Worm (Caenorhabditis elegans) whole organism, L3 larva: ENCODE results near the gene ZK418.7.

Experiments
- aly-2 ChIP-seq: fragments of 150-350 bp; optimal IDR thresholded peaks from 2 replicates; lab custom pipeline; 2014; ENCODE audit warnings: missing biosample characterization, missing genetic modification characterization
- ceh-16 ChIP-seq: sonication (generic microtip); optimal IDR thresholded peaks from 2 replicates; lab custom pipeline; 2017; ENCODE audit warnings: missing biosample characterization, missing genetic modification characterization
- ceh-82 ChIP-seq: fragments of 150-350 bp; optimal IDR thresholded peaks from 2 replicates; lab custom pipeline; 2014; ENCODE audit warnings: missing biosample characterization, missing genetic modification characterization
- egl-27 ChIP-seq: sonication (generic microtip); optimal IDR thresholded peaks from 4 replicates; lab custom pipeline; 2017; ENCODE audit warnings: missing biosample characterization, missing genetic modification reagents, missing genetic modification characterization
- elt-1 ChIP-seq: fragments of 150-350 bp; optimal IDR thresholded peaks from 2 replicates; lab custom pipeline; 2014; ENCODE audit warnings: missing biosample characterization, missing genetic modification characterization
- lin-15B ChIP-seq: fragments of 150-350 bp; optimal IDR thresholded peaks from 2 replicates; lab custom pipeline; 2014; ENCODE audit warnings: missing biosample characterization, missing genetic modification characterization
- mdl-1 ChIP-seq: fragments of 150-350 bp; optimal IDR thresholded peaks from 2 replicates; lab custom pipeline; 2014; ENCODE audit warnings: missing biosample characterization, missing genetic modification characterization
- nhr-11 ChIP-seq: fragments of 150-350 bp; optimal IDR thresholded peaks from 2 replicates; lab custom pipeline; 2014; ENCODE audit warnings: missing biosample characterization, missing genetic modification characterization
- nhr-25 ChIP-seq: sonication (generic microtip); optimal IDR thresholded peaks from 2 replicates; lab custom pipeline; 2017; ENCODE audit warnings: missing biosample characterization, missing genetic modification characterization
- pqm-1 ChIP-seq: fragments of 150-350 bp; optimal IDR thresholded peaks from 2 replicates; lab custom pipeline; 2017; ENCODE audit warnings: missing biosample characterization, missing genetic modification characterization, inconsistent platforms
- unc-62 ChIP-seq: fragments of 150-350 bp; sonication (generic microtip); optimal IDR thresholded peaks from 4 replicates; lab custom pipeline; 2014; ENCODE audit warnings: missing biosample characterization, missing genetic modification reagents, missing genetic modification characterization
- zag-1 ChIP-seq: fragments of 150-350 bp; optimal IDR thresholded peaks from 2 replicates; lab custom pipeline; 2014; ENCODE audit warnings: missing biosample characterization, missing genetic modification characterization

ce11 chrIII:7064185-7064584, 16.4 kb downstream of the ZK418.7 start, which contains the start of gene R01H2.4:
- no peak for TF ChIP-seq nhr-25 (tag; lab: Kevin White, UChicago)
- no peak for TF ChIP-seq ceh-16 (tag; lab: Kevin White, UChicago)
- TF ChIP-seq lin-15B (tag; lab: Kevin White, UChicago), result no peak
- no peak for TF ChIP-seq aly-2 (tag; lab: Kevin White, UChicago)
- no peak for TF ChIP-seq ceh-82 (tag; lab: Kevin White, UChicago)
- TF ChIP-seq mdl-1 (tag; lab: Kevin White, UChicago), result no peak
- TF ChIP-seq pqm-1, result no peak
- no peak for TF ChIP-seq egl-27 (tag; lab: Kevin White, UChicago)
- no peak for TF ChIP-seq unc-62 (GFP tag; lab: Kevin White, UChicago)
- TF ChIP-seq nhr-11 (tag; lab: Kevin White, UChicago), result no peak
- TF ChIP-seq zag-1 (tag; lab: Kevin White, UChicago), result no peak
- TF ChIP-seq elt-1 (tag; lab: Kevin White, UChicago), result no peak
